Fruit fly (Drosophila melanogaster): ENCODE results near the gene CG7924.

DNA sequence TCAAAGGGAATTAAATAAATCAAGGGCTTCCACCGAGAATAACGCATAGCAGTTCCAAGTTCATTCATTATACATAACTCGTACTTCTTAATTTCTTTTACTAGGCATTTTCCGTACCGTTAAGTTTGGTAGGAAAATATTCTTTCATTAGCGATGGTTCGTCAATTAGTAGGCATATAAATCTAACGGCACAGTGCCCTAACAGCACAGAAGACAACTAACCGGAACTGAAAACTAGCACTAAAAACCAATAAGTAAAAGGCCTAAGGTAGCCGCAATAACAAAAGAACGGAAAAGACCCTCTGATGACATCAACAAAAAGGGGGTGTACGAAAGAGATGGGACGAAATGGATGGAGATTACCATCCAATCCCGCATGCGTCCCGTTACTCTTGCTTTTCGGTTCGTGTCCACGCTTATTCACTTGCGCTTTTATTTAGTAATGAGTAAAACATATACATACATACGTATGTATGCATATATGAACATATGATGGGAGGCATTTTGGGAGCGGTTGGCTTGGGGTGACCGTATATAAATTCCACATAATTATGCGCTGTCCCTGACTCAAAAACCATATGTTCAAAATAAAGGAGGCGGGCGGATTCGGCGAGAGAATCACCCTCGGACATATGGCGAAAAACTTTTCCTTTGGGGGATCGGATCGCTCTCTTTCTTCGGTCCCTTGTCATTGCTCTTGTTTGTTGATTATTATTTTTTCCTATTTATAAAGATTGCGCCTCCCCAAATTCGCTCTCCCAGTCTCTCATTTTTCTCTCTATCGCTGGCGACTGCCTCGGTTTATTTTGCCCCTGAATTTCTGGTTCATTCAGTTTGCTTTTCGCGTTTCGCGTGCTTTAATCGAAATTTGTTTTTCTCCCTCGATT is 12.4 kb upstream of the CG7924 start:
- TF ChIP-seq h (optimal IDR thresholded peaks at IDR 0.05) (no peak), Myc (optimal IDR thresholded peaks at IDR 0.05) (no peak), Sin3A (optimal IDR thresholded peaks at IDR 0.05) (no peak), psq (optimal IDR thresholded peaks at IDR 0.05) (no peak), insv (optimal IDR thresholded peaks at IDR 0.05) (no peak), ttk (optimal IDR thresholded peaks at IDR 0.05) (no peak)

Measured in Kc167 (cell line).